Worm (Caenorhabditis elegans) whole organism, young adult: Measurements from ENCODE around the gene scp-1.

ENCODE experiments used
- F37B4.10 ChIP-seq: fragments of 200-800 bp; sonication (Bioruptor generic); IDR thresholded peaks from 2 replicates; pipeline ENCODE4 v1.3.6; 2022; ENCODE audit warnings: missing genetic modification characterization, missing compliant biosample characterization
- ama-1 ChIP-seq, 3 experiments: fragments of 150-350 bp in 1 of 3; sonication (generic microtip) in 2 of 3; optimal IDR thresholded peaks; 2 replicates each; lab custom pipeline; 2014 to 2018; ENCODE audit warnings: missing biosample characterization in 2 of 3, missing genetic modification characterization in 2 of 3, missing genetic modification reagents in 2 of 3
- efl-1 ChIP-seq: fragments of 150-350 bp; optimal IDR thresholded peaks from 2 replicates; lab custom pipeline; 2014; ENCODE audit warnings: missing biosample characterization, missing genetic modification reagents, missing genetic modification characterization
- egl-44 ChIP-seq: fragments of 200-800 bp; sonication (Bioruptor generic); IDR thresholded peaks from 2 replicates; pipeline ENCODE4 v1.3.6; 2022; ENCODE audit warnings: missing genetic modification reagents, missing genetic modification characterization, missing compliant biosample characterization
- lin-35 ChIP-seq, 3 experiments: fragments of 150-350 bp in 2 of 3; sonication (generic microtip) in 1 of 3; optimal IDR thresholded peaks; 2 replicates each; lab custom pipeline; 2014 to 2018; ENCODE audit warnings: missing biosample characterization in 3 of 3, missing genetic modification characterization in 3 of 3, missing genetic modification reagents in 3 of 3
- madf-10 ChIP-seq: sonication (generic microtip); optimal IDR thresholded peaks from 2 replicates; lab custom pipeline; 2016; ENCODE audit warnings: mild to moderate bottlenecking, missing genetic modification characterization, missing compliant biosample characterization
- mxl-1 ChIP-seq: sonication (generic microtip); optimal IDR thresholded peaks from 2 replicates; lab custom pipeline; 2016; ENCODE audit warnings: missing genetic modification characterization, missing compliant biosample characterization
- snpc-4 ChIP-seq, 5 experiments: fragments of 150-350 bp in 1 of 5; sonication (generic microtip) in 4 of 5; optimal IDR thresholded peaks; 2 replicates each; lab custom pipeline; 2014 to 2018; ENCODE audit warnings: missing genetic modification characterization in 5 of 5, missing biosample characterization in 3 of 5, antibody characterized with exemption in 2 of 5, mild to moderate bottlenecking in 2 of 5, missing compliant biosample characterization in 2 of 5, missing genotype in 2 of 5, moderate library complexity in 2 of 5, missing genetic modification reagents in 1 of 5
- zim-3 ChIP-seq: sonication (generic microtip); optimal IDR thresholded peaks from 2 replicates; lab custom pipeline; 2017; ENCODE audit warnings: mild to moderate bottlenecking, missing genetic modification characterization, moderate library complexity, missing compliant biosample characterization

ce11 chrII:9346490-9346889 lies 12.7 kb downstream of the scp-1 start, which contains the start of gene F42A8.1:
- TF ChIP-seq efl-1 (GFP tag; lab: Kevin White, UChicago) = no peak
- no peak for TF ChIP-seq zim-3 (tag; lab: Kevin White, UChicago)
- no peak for TF ChIP-seq snpc-4 (GFP tag; optimal IDR thresholded peaks at IDR 0.05; lab: Kevin White, UChicago)
- TF ChIP-seq snpc-4 (tag; optimal IDR thresholded peaks at IDR 0.05; lab: Kevin White, UChicago) = no peak
- no peak for TF ChIP-seq madf-10 (tag; lab: Kevin White, UChicago)
- TF ChIP-seq ama-1 (optimal IDR thresholded peaks at IDR 0.05; lab: Kevin White, UChicago) = no peak
- TF ChIP-seq ama-1 (GFP tag; optimal IDR thresholded peaks at IDR 0.05; lab: Kevin White, UChicago) = no peak
- no peak for TF ChIP-seq mxl-1 (tag; lab: Kevin White, UChicago)
- TF ChIP-seq lin-35 (GFP tag; optimal IDR thresholded peaks at IDR 0.05; lab: Kevin White, UChicago) = no peak
- TF ChIP-seq egl-44 (GFP tag; lab: Robert Waterston, UW) = no peak
- no peak for TF ChIP-seq F37B4.10
